Fruit fly (Drosophila melanogaster) whole organism, embryonic: ENCODE results near the gene wls.

Experiments used
- C15 ChIP-seq: fragments of 200-800 bp; sonication (Bioruptor generic); IDR thresholded peaks from 3 replicates; pipeline ENCODE4 v1.3.6; 2022; ENCODE audit warnings: missing biosample characterization, missing genetic modification characterization
- CG10654 ChIP-seq: fragments of 200-800 bp; sonication (Bioruptor generic); optimal IDR thresholded peaks from 2 replicates; lab custom pipeline; 2016; ENCODE audit warnings: missing biosample characterization, missing genetic modification characterization
- CG11085 ChIP-seq: fragments of 200-800 bp; sonication (Bioruptor generic); IDR thresholded peaks from 2 replicates; pipeline ENCODE4 v1.3.6; 2022; ENCODE audit warnings: missing biosample characterization, missing genetic modification characterization
- CG12104 ChIP-seq: fragments of 200-800 bp; sonication (Bioruptor generic); optimal IDR thresholded peaks from 3 replicates; lab custom pipeline; 2016; ENCODE audit warnings: missing biosample characterization, missing genetic modification characterization
- CG12155 ChIP-seq: fragments of 200-800 bp; sonication (Bioruptor generic); optimal IDR thresholded peaks from 3 replicates; lab custom pipeline; 2016; ENCODE audit warnings: missing biosample characterization, missing genetic modification characterization
- CG13424 ChIP-seq: fragments of 200-800 bp; sonication (Bioruptor generic); optimal IDR thresholded peaks from 2 replicates; lab custom pipeline; 2019; ENCODE audit warnings: missing biosample characterization, mild to moderate bottlenecking, missing genetic modification characterization, moderate library complexity
- CG13624 ChIP-seq: fragments of 200-800 bp; sonication (Bioruptor generic); optimal IDR thresholded peaks from 2 replicates; lab custom pipeline; 2016; ENCODE audit warnings: missing biosample characterization, missing genetic modification characterization
- CG14014 ChIP-seq: fragments of 200-800 bp; sonication (Bioruptor generic); IDR thresholded peaks from 2 replicates; pipeline ENCODE4 v1.3.6; 2022; ENCODE audit warnings: missing biosample characterization, missing genetic modification characterization
- CG15073 ChIP-seq: fragments of 200-800 bp; sonication (Bioruptor generic); optimal IDR thresholded peaks from 2 replicates; lab custom pipeline; 2016; ENCODE audit warnings: missing biosample characterization, missing genetic modification characterization
- CG15601 ChIP-seq: fragments of 200-800 bp; sonication (Bioruptor generic); optimal IDR thresholded peaks from 3 replicates; lab custom pipeline; 2019; ENCODE audit warnings: missing biosample characterization, mild to moderate bottlenecking, missing genetic modification characterization, moderate library complexity
- CG17186 ChIP-seq: fragments of 200-800 bp; sonication (Bioruptor generic); optimal IDR thresholded peaks from 3 replicates; lab custom pipeline; 2017; ENCODE audit warnings: missing biosample characterization, missing genetic modification reagents, missing genetic modification characterization
- CG17385 ChIP-seq: fragments of 200-800 bp; sonication (Bioruptor generic); optimal IDR thresholded peaks from 3 replicates; lab custom pipeline; 2018; ENCODE audit warnings: missing biosample characterization, mild to moderate bottlenecking, missing genetic modification characterization
- CG18619 ChIP-seq: fragments of 200-800 bp; sonication (Bioruptor generic); optimal IDR thresholded peaks from 3 replicates; lab custom pipeline; 2017; ENCODE audit warnings: missing biosample characterization, mild to moderate bottlenecking, missing genetic modification characterization
- CG34224 ChIP-seq: fragments of 200-800 bp; sonication (Bioruptor generic); IDR thresholded peaks from 3 replicates; pipeline ENCODE4 v1.3.6; 2022; ENCODE audit warnings: missing biosample characterization, missing genetic modification characterization; ENCODE audit not compliant: partially characterized antibody
- CG3995 ChIP-seq: fragments of 200-800 bp; sonication (Bioruptor generic); optimal IDR thresholded peaks from 3 replicates; lab custom pipeline; 2016; ENCODE audit warnings: missing biosample characterization, missing genetic modification characterization
- CG43689 ChIP-seq: fragments of 200-800 bp; sonication (Bioruptor generic); IDR thresholded peaks from 2 replicates; pipeline ENCODE4 v1.3.6; 2022; ENCODE audit warnings: missing biosample characterization, missing genetic modification characterization
- CG7372 ChIP-seq: fragments of 200-800 bp; sonication (Bioruptor generic); IDR thresholded peaks from 2 replicates; pipeline ENCODE4 v1.3.6; 2022; ENCODE audit warnings: missing biosample characterization, missing genetic modification characterization
- CG7556 ChIP-seq: fragments of 200-800 bp; sonication (Bioruptor generic); optimal IDR thresholded peaks from 2 replicates; lab custom pipeline; 2017; ENCODE audit warnings: missing biosample characterization, mild to moderate bottlenecking, missing genetic modification characterization
- CG7786 ChIP-seq: fragments of 200-800 bp; sonication (Bioruptor generic); optimal IDR thresholded peaks from 2 replicates; lab custom pipeline; 2016; ENCODE audit warnings: missing biosample characterization, missing genetic modification characterization
- CTCF ChIP-seq: fragments of 200-800 bp; sonication (Bioruptor generic); optimal IDR thresholded peaks from 2 replicates; lab custom pipeline; 2017; ENCODE audit warnings: missing biosample characterization, mild to moderate bottlenecking, missing genetic modification characterization, moderate library complexity
- Doc3 ChIP-seq: fragments of 200-800 bp; sonication (Bioruptor generic); IDR thresholded peaks from 3 replicates; pipeline ENCODE4 v1.3.6; 2022; ENCODE audit warnings: missing biosample characterization, missing genetic modification characterization; ENCODE audit not compliant: partially characterized antibody
- Dref ChIP-seq: fragments of 200-800 bp; sonication (Bioruptor generic); IDR thresholded peaks from 2 replicates; pipeline ENCODE4 v1.3.6; 2022; ENCODE audit warnings: missing biosample characterization, missing genetic modification characterization
- E2f2 ChIP-seq: fragments of 200-800 bp; sonication (Bioruptor generic); IDR thresholded peaks from 2 replicates; pipeline ENCODE4 v1.3.6; 2022; ENCODE audit warnings: missing biosample characterization, missing genetic modification characterization
- Ets65A ChIP-seq: fragments of 200-800 bp; sonication (Bioruptor generic); peaks from one replicate; lab custom pipeline; 2016; ENCODE audit warnings: missing biosample characterization, missing genetic modification characterization
- GATAe ChIP-seq: fragments of 200-800 bp; sonication (Bioruptor generic); conservative IDR thresholded peaks from 2 replicates; pipeline ENCODE4 v1.3.6; 2022; ENCODE audit warnings: missing biosample characterization, missing genetic modification characterization
- Hr3 ChIP-seq: fragments of 200-800 bp; sonication (Bioruptor generic); optimal IDR thresholded peaks from 3 replicates; lab custom pipeline; 2016; ENCODE audit warnings: missing biosample characterization, missing genetic modification characterization
- Jarid2 ChIP-seq: fragments of 200-800 bp; sonication (Bioruptor generic); optimal IDR thresholded peaks from 3 replicates; lab custom pipeline; 2017; ENCODE audit warnings: mild to moderate bottlenecking, missing biosample characterization, missing genetic modification reagents, missing genetic modification characterization
- MTF-1 ChIP-seq: fragments of 200-800 bp; sonication (Bioruptor generic); optimal IDR thresholded peaks from 2 replicates; lab custom pipeline; 2018; ENCODE audit warnings: missing biosample characterization, mild to moderate bottlenecking, missing genetic modification characterization, borderline replicate concordance
- Opbp ChIP-seq: fragments of 200-800 bp; sonication (Bioruptor generic); IDR thresholded peaks from 3 replicates; pipeline ENCODE4 v1.3.6; 2022; ENCODE audit warnings: missing biosample characterization, missing genetic modification characterization; ENCODE audit not compliant: partially characterized antibody
- Ravus ChIP-seq: fragments of 200-800 bp; sonication (Bioruptor generic); IDR thresholded peaks from 2 replicates; pipeline ENCODE4 v1.3.6; 2022; ENCODE audit warnings: missing biosample characterization, missing genetic modification characterization
- Scr ChIP-seq: fragments of 200-800 bp; sonication (Bioruptor generic); IDR thresholded peaks from 2 replicates; pipeline ENCODE4 v1.3.6; 2022; ENCODE audit warnings: missing biosample characterization, missing genetic modification characterization; ENCODE audit not compliant: partially characterized antibody
- Sin3A ChIP-seq: fragments of >200 bp; optimal IDR thresholded peaks from 2 replicates; lab custom pipeline; 2018
- Stat92E ChIP-seq, 3 experiments: fragments of >200 bp in 2 of 3; fragments of 200-800 bp in 1 of 3; sonication (Bioruptor generic) in 1 of 3; optimal IDR thresholded peaks; 2 replicates each; lab custom pipeline; 2017 to 2019; ENCODE audit warnings: missing biosample characterization in 3 of 3, missing genetic modification characterization in 3 of 3, mild to moderate bottlenecking in 1 of 3, moderate library complexity in 1 of 3
- abd-A ChIP-seq: fragments of 200-800 bp; sonication (Bioruptor generic); optimal IDR thresholded peaks from 3 replicates; lab custom pipeline; 2019; ENCODE audit warnings: missing biosample characterization, mild to moderate bottlenecking, missing genetic modification characterization, moderate library complexity
- aop ChIP-seq: fragments of 200-800 bp; sonication (Bioruptor generic); IDR thresholded peaks from 2 replicates; pipeline ENCODE4 v1.3.6; 2022; ENCODE audit warnings: missing biosample characterization, missing genetic modification characterization
- bowl ChIP-seq: fragments of 200-800 bp; sonication (Bioruptor generic); IDR thresholded peaks from 2 replicates; pipeline ENCODE4 v1.3.6; 2022; ENCODE audit warnings: missing biosample characterization, missing genetic modification characterization
- btn ChIP-seq: fragments of 200-800 bp; sonication (Bioruptor generic); optimal IDR thresholded peaks from 2 replicates; lab custom pipeline; 2016; ENCODE audit warnings: missing biosample characterization, missing genetic modification characterization
- corto ChIP-seq: fragments of 200-800 bp; sonication (Bioruptor generic); optimal IDR thresholded peaks from 2 replicates; lab custom pipeline; 2016; ENCODE audit warnings: missing biosample characterization, mild to moderate bottlenecking, missing genetic modification characterization, moderate library complexity
- crc ChIP-seq: fragments of 200-800 bp; sonication (Bioruptor generic); optimal IDR thresholded peaks from 2 replicates; lab custom pipeline; 2016; ENCODE audit warnings: missing biosample characterization, missing genetic modification characterization
- disco-r ChIP-seq: fragments of 200-800 bp; sonication (Bioruptor generic); optimal IDR thresholded peaks from 2 replicates; lab custom pipeline; 2016; ENCODE audit warnings: missing biosample characterization, missing genetic modification characterization
- her ChIP-seq: fragments of 200-800 bp; sonication (Bioruptor generic); optimal IDR thresholded peaks from 2 replicates; lab custom pipeline; 2016; ENCODE audit warnings: missing biosample characterization, missing genetic modification characterization
- jigr1 ChIP-seq: fragments of 200-800 bp; sonication (Bioruptor generic); IDR thresholded peaks from 3 replicates; pipeline ENCODE4 v1.3.6; 2022; ENCODE audit warnings: missing biosample characterization, missing genetic modification characterization
- ken ChIP-seq: fragments of 200-800 bp; sonication (Bioruptor generic); IDR thresholded peaks from 3 replicates; pipeline ENCODE4 v1.3.6; 2022; ENCODE audit warnings: missing biosample characterization, missing genetic modification characterization
- lov ChIP-seq, 2 experiments: fragments of 200-800 bp in 1 of 2; fragments of >200 bp in 1 of 2; sonication (Bioruptor generic) in 1 of 2; IDR thresholded peaks in 1 of 2; optimal IDR thresholded peaks in 1 of 2; 2 replicates in 1 of 2; 3 replicates in 1 of 2; pipeline versions ENCODE4 v1.3.6 to Lab custom; 2017 to 2022; ENCODE audit warnings: missing biosample characterization in 1 of 2, missing genetic modification characterization in 1 of 2
- pum ChIP-seq: fragments of 200-800 bp; sonication (Bioruptor generic); optimal IDR thresholded peaks from 2 replicates; lab custom pipeline; 2016; ENCODE audit warnings: missing biosample characterization, missing genetic modification characterization
- rib ChIP-seq: fragments of 200-800 bp; sonication (Bioruptor generic); IDR thresholded peaks from 2 replicates; pipeline ENCODE4 v1.3.6; 2022; ENCODE audit warnings: missing biosample characterization, missing genetic modification characterization
- salm ChIP-seq: fragments of 200-800 bp; sonication (Bioruptor generic); optimal IDR thresholded peaks from 2 replicates; lab custom pipeline; 2018; ENCODE audit warnings: missing biosample characterization, mild to moderate bottlenecking, missing genetic modification characterization
- sug ChIP-seq: fragments of 200-800 bp; optimal IDR thresholded peaks from 2 replicates; lab custom pipeline; 2019; ENCODE audit warnings: missing biosample characterization, mild to moderate bottlenecking, missing genetic modification characterization, moderate library complexity
- trem ChIP-seq: fragments of 200-800 bp; optimal IDR thresholded peaks from 3 replicates; lab custom pipeline; 2019; ENCODE audit warnings: missing biosample characterization, mild to moderate bottlenecking, missing genetic modification characterization, moderate library complexity
- trh ChIP-seq: fragments of 200-800 bp; sonication (Bioruptor generic); optimal IDR thresholded peaks from 2 replicates; lab custom pipeline; 2016; ENCODE audit warnings: missing biosample characterization, missing genetic modification characterization
- unpg ChIP-seq: fragments of 200-800 bp; sonication (Bioruptor generic); optimal IDR thresholded peaks from 3 replicates; lab custom pipeline; 2018; ENCODE audit warnings: missing biosample characterization, mild to moderate bottlenecking, missing genetic modification characterization, moderate library complexity

wls gene

DNA sequence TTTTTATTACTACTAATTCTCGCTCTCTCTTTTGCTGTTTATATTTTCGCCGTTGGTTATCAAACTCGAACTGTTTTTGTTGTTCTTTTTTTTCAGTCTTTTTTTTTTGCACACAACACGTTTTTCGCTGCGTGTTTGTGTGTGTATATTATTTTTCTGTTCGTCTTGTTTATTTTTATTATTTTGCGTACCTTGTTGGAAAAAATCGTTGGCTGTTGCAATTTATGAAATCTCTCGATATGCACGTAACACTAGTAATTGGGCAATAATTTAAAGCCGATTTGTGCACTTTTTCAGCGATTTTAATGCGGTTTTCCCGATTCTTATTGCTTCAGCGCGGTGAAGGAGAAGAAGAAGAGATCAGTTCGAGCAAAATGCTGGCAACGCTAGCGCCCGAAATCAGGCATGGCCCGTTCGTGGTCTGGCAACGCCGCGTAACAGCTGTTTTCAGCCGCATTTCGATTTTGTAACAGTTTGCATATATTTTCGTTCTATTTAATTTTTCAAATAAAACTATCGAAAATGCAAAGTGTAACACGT, 48.9 kb downstream of the wls start, which contains the start of the genes FoxK and mRpL2 (continued):
- no peak for TF ChIP-seq Jarid2 (GFP tag; lab: Kevin White, UChicago)
- TF ChIP-seq E2f2 (GFP tag; lab: Robert Waterston, UW) = peak; percentile 58
- no peak for TF ChIP-seq Stat92E (GFP tag; optimal IDR thresholded peaks at IDR 0.05; lab: Kevin White, UChicago)
- TF ChIP-seq CG7372 (GFP tag; lab: Robert Waterston, UW) = no peak
- TF ChIP-seq rib (GFP tag; lab: Robert Waterston, UW) = 0 out of 2 replicates have a peak, but pooled peaks have one; percentile 10
- TF ChIP-seq CG43689 (GFP tag; lab: Robert Waterston, UW) = no peak
- peak; percentile 99 for TF ChIP-seq CG17385 (GFP tag; lab: Kevin White, UChicago)
- peak; percentile 51; the same call in 1 of the 3 replicates for TF ChIP-seq CG34224 (GFP tag; lab: Robert Waterston, UW)
- TF ChIP-seq CTCF (GFP tag; lab: Kevin White, UChicago) = peak; percentile 44
- no peak for TF ChIP-seq pum (GFP tag; lab: Kevin White, UChicago)
- peak; percentile 16 for TF ChIP-seq lov (optimal IDR thresholded peaks at IDR 0.05; lab: Kevin White, UChicago)
- TF ChIP-seq lov (GFP tag; IDR thresholded peaks at IDR 0.05; lab: Robert Waterston, UW) = no peak
- peak; percentile 35; the same call in 1 of the 2 replicates for TF ChIP-seq Scr (GFP tag; lab: Robert Waterston, UW)
- TF ChIP-seq CG12104 (GFP tag; lab: Kevin White, UChicago) = no peak
- no peak for TF ChIP-seq crc (GFP tag; lab: Kevin White, UChicago)
- no peak for TF ChIP-seq trh
- TF ChIP-seq CG14014 = 0 out of 2 replicates have a peak, but pooled peaks have one; percentile 6
- peak; percentile 72 for TF ChIP-seq Sin3A
- no peak for TF ChIP-seq btn (GFP tag; lab: Kevin White, UChicago)
- no peak for TF ChIP-seq ken (GFP tag; lab: Robert Waterston, UW)
- TF ChIP-seq Doc3 (GFP tag; lab: Robert Waterston, UW) = no peak
- no peak for TF ChIP-seq CG11085 (GFP tag; lab: Robert Waterston, UW)
- TF ChIP-seq CG13424 (tag; lab: Kevin White, UChicago) = no peak
- TF ChIP-seq GATAe (GFP tag; lab: Robert Waterston, UW) = no peak
- no peak for TF ChIP-seq aop (GFP tag; lab: Robert Waterston, UW)
- no peak for TF ChIP-seq bowl (GFP tag; lab: Robert Waterston, UW)
- TF ChIP-seq Ravus = no peak
- no peak for TF ChIP-seq her
- no peak for TF ChIP-seq Hr3 (GFP tag; lab: Kevin White, UChicago)
- no peak for TF ChIP-seq Ets65A (GFP tag; lab: Kevin White, UChicago)
- no peak for TF ChIP-seq corto (GFP tag; lab: Kevin White, UChicago)
- TF ChIP-seq disco-r (GFP tag; lab: Kevin White, UChicago) = no peak
- TF ChIP-seq CG15073 (GFP tag; lab: Kevin White, UChicago) = no peak
- peak; percentile 11 for TF ChIP-seq CG13624 (GFP tag; lab: Kevin White, UChicago)
- no peak for TF ChIP-seq CG10654 (GFP tag; lab: Kevin White, UChicago)
- TF ChIP-seq C15 (GFP tag; lab: Robert Waterston, UW) = no peak
- no peak for TF ChIP-seq salm (tag; lab: Kevin White, UChicago)
- TF ChIP-seq CG18619 = no peak
- no peak for TF ChIP-seq CG3995 (GFP tag; lab: Kevin White, UChicago)
- TF ChIP-seq CG7556 = no peak
- TF ChIP-seq abd-A (tag; lab: Kevin White, UChicago) = no peak
- peak; percentile 55 for TF ChIP-seq MTF-1
- peak; percentile 53 for TF ChIP-seq CG17186
- peak; percentile 0 for TF ChIP-seq sug (tag; lab: Kevin White, UChicago)
- no peak for TF ChIP-seq jigr1
- TF ChIP-seq Dref (GFP tag; lab: Robert Waterston, UW) = peak; percentile 44
- no peak for TF ChIP-seq CG7786
- TF ChIP-seq CG15601 (tag; lab: Kevin White, UChicago) = no peak
- no peak for TF ChIP-seq CG12155 (GFP tag; lab: Kevin White, UChicago)
- TF ChIP-seq unpg (GFP tag; lab: Kevin White, UChicago) = no peak
- peak; percentile 63 for TF ChIP-seq trem (tag; lab: Kevin White, UChicago)
- peak; percentile 55; the same call in 2 of the 3 replicates for TF ChIP-seq Opbp
